Fruit fly (Drosophila melanogaster): ENCODE measurements around the gene CG16758.
A peak's percentile ranks its signal among the peaks of the same experiment; 100 is the strongest.

Gene CG16758

DNA sequence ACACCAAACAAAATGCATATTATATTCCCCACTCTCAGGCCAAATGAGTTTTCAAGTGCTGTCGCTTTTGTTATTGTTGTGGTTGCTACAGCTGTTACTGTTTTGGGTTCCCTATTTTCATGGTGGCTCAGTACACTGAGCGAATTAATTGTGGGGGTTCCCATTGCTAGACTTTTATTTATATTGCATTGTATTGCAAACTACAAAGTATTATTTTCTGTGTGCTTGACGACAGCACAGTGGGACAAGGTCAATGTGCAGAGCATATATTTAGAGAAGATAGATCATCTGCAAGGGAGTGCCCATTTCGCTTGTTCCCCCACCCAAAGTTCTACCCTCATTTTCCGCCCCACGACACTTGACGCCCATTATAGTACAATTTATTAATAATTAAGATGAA is 16.9 kb downstream of the CG16758 start:
- no peak for TF ChIP-seq rn (GFP tag; IDR thresholded peaks at IDR 0.05)
- no peak for TF ChIP-seq D1 (tag; optimal IDR thresholded peaks at IDR 0.05)
- TF ChIP-seq CG13204 (GFP tag; optimal IDR thresholded peaks at IDR 0.05) = no peak
- TF ChIP-seq CG9948 (tag; optimal IDR thresholded peaks at IDR 0.05) = peak; percentile 54
- peak; percentile 49 for TF ChIP-seq CG8301 (tag; optimal IDR thresholded peaks at IDR 0.05)
- peak; percentile 43 for TF ChIP-seq CG8159 (tag; optimal IDR thresholded peaks at IDR 0.05)
- peak; percentile 60 for TF ChIP-seq CG17806 (tag; optimal IDR thresholded peaks at IDR 0.05)
- peak; percentile 4 for TF ChIP-seq CG15710 (tag; optimal IDR thresholded peaks at IDR 0.05)
- no peak for TF ChIP-seq Snoo (tag; optimal IDR thresholded peaks at IDR 0.05)
- peak; percentile 65 for TF ChIP-seq Pif1B (GFP tag; optimal IDR thresholded peaks at IDR 0.05)
- peak; percentile 73 for TF ChIP-seq CG14655 (GFP tag; optimal IDR thresholded peaks at IDR 0.05)
- TF ChIP-seq CG34367 (tag; optimal IDR thresholded peaks at IDR 0.05) = peak; percentile 11
- TF ChIP-seq Pif1A (GFP tag; optimal IDR thresholded peaks at IDR 0.05) = peak; percentile 50
- TF ChIP-seq CG32121 (GFP tag; IDR thresholded peaks at IDR 0.05) = 0 out of 2 replicates have a peak, but pooled peaks have one; percentile 24

DNA sequence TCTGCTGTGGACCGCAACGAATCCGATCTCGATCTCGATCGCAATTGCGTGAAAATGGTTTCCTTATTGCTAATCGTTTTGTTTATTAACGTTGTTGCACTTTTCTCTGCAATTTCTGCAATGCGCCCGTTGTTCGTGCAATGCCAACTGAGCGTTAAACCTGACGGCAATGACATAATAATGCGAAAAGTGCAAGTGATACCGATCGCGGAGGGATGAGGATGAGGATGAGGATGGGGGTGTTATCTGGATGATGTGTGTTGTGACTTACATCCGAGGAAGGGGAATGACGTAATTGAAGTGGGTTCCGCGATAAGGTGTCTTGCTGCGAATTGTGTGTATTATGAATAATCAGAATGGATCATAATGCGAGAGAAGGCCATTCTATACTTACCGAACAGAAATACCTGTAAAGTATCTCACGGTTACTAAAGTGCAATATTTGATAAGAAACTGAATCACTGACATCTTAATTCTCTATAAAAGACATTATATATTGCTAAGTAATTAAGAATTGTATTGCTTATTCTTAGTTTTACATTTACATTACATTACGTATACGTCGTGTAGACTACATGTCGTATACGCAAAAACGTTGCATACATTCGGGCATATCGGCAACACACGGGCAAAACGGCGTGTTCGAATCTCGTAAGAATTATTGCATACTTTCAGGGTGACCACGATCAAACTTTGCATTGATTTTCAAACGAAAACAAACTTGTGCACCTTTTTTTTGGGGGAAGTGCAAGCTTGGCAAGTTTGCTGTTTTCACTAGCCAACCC is 17.9 kb downstream of the CG16758 start:
- TF ChIP-seq Pif1A (GFP tag; optimal IDR thresholded peaks at IDR 0.05) (no peak), Ets98B (GFP tag; IDR thresholded peaks at IDR 0.05) (no peak), CG10348 (GFP tag; IDR thresholded peaks at IDR 0.05) (no peak), CG14655 (GFP tag; optimal IDR thresholded peaks at IDR 0.05) (no peak), Pif1B (GFP tag; optimal IDR thresholded peaks at IDR 0.05) (no peak), CG9948 (tag; optimal IDR thresholded peaks at IDR 0.05) (no peak), CG4496 (GFP tag; IDR thresholded peaks at IDR 0.05) (no peak), D1 (tag; optimal IDR thresholded peaks at IDR 0.05) (no peak), CG8159 (tag; optimal IDR thresholded peaks at IDR 0.05) (no peak), gl (tag; optimal IDR thresholded peaks at IDR 0.05) (no peak), EcR (GFP tag; optimal IDR thresholded peaks at IDR 0.05) (no peak), CG17806 (tag; optimal IDR thresholded peaks at IDR 0.05) (no peak), Snoo (tag; optimal IDR thresholded peaks at IDR 0.05) (no peak), fd96Ca (GFP tag; IDR thresholded peaks at IDR 0.05) (no peak), CG32121 (GFP tag; IDR thresholded peaks at IDR 0.05) (no peak), CG12605 (GFP tag; IDR thresholded peaks at IDR 0.05) (no peak), CG34367 (tag; optimal IDR thresholded peaks at IDR 0.05) (no peak), CG8301 (tag; optimal IDR thresholded peaks at IDR 0.05) (no peak), CG15710 (tag; optimal IDR thresholded peaks at IDR 0.05) (no peak), rn (GFP tag; IDR thresholded peaks at IDR 0.05) (no peak)

DNA sequence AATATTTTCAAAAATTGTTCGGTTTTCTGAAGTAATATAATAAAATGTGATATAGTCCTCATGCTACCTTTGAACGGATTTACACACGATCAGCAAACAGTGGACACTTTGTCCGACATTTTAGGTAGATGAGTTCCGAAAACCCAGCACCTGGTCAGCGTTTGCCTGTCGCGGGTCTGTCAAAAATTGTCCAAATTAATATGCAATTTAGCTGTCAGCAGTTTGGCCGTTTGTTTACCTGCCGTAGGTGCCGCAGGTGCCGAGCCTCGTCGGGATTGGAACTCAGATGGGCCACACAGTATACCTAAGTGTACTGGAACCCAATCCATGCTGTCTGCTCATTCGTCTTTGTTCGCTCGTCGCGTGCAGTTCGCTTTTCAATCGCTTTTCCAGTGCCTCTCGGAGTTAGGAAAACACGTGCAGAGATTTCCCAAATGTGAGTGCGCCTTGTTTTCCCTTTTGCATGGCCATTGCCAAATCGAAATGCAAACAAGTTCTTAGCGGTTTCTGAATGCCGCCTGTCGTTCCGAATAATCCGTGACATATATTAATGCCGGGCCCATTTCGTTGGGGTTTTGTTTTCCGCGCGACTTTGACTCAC is 20.4 kb downstream of the CG16758 start:
- no peak for TF ChIP-seq CG4496 (GFP tag; IDR thresholded peaks at IDR 0.05)
- no peak for TF ChIP-seq Pif1B (GFP tag; optimal IDR thresholded peaks at IDR 0.05)
- no peak for TF ChIP-seq CG13204 (GFP tag; optimal IDR thresholded peaks at IDR 0.05)
- TF ChIP-seq CG15710 (tag; optimal IDR thresholded peaks at IDR 0.05) = no peak
- TF ChIP-seq CG17806 (tag; optimal IDR thresholded peaks at IDR 0.05) = no peak
- TF ChIP-seq Ets98B (GFP tag; IDR thresholded peaks at IDR 0.05) = no peak
- TF ChIP-seq CG8301 (tag; optimal IDR thresholded peaks at IDR 0.05) = no peak
- TF ChIP-seq CG9948 (tag; optimal IDR thresholded peaks at IDR 0.05) = no peak
- TF ChIP-seq Pif1A (GFP tag; optimal IDR thresholded peaks at IDR 0.05) = no peak
- no peak for TF ChIP-seq EcR (GFP tag; optimal IDR thresholded peaks at IDR 0.05)
- no peak for TF ChIP-seq CG14655 (GFP tag; optimal IDR thresholded peaks at IDR 0.05)
- no peak for TF ChIP-seq Snoo (tag; optimal IDR thresholded peaks at IDR 0.05)
- TF ChIP-seq CG8159 (tag; optimal IDR thresholded peaks at IDR 0.05) = no peak
- TF ChIP-seq rn (GFP tag; IDR thresholded peaks at IDR 0.05) = no peak
- no peak for TF ChIP-seq CG34367 (tag; optimal IDR thresholded peaks at IDR 0.05)
- TF ChIP-seq D1 (tag; optimal IDR thresholded peaks at IDR 0.05) = no peak

DNA sequence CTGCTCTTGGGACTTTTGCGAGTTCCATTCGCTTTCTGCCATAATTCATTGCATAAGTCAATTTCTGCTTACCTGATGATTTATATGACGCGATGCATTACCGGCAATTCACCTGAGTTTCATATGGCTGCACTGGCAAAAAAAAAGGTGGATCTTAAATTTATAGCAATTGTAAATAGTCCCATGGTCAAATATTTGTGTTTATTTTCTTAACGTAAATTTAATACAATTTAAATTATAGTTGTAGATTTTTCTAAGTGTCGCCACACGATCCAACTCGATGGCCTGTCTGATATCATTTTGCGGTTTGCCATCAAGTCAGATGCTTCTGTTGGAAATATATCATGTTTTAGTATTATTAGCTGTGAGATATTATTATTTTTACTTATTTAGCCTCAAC is 21.9 kb downstream of the CG16758 start:
- TF ChIP-seq Pif1B (GFP tag; optimal IDR thresholded peaks at IDR 0.05) = peak; percentile 64
- peak; percentile 25 for TF ChIP-seq CG14655 (GFP tag; optimal IDR thresholded peaks at IDR 0.05)
- TF ChIP-seq CG32121 (GFP tag; IDR thresholded peaks at IDR 0.05) = peak; percentile 26; the same call in 1 of the 2 replicates
- peak; percentile 51; the same call in 1 of the 2 replicates for TF ChIP-seq rn (GFP tag; IDR thresholded peaks at IDR 0.05)
- TF ChIP-seq CG15710 (tag; optimal IDR thresholded peaks at IDR 0.05) = peak; percentile 28
- TF ChIP-seq CG4496 (GFP tag; IDR thresholded peaks at IDR 0.05) = peak; percentile 49; the same call in 2 of the 3 replicates
- TF ChIP-seq CG10348 (GFP tag; IDR thresholded peaks at IDR 0.05) = no peak
- TF ChIP-seq CG34367 (tag; optimal IDR thresholded peaks at IDR 0.05) = no peak
- no peak for TF ChIP-seq CG13204 (GFP tag; optimal IDR thresholded peaks at IDR 0.05)
- TF ChIP-seq Pif1A (GFP tag; optimal IDR thresholded peaks at IDR 0.05) = peak; percentile 52
- TF ChIP-seq CG17806 (tag; optimal IDR thresholded peaks at IDR 0.05) = peak; percentile 50
- peak; percentile 38; the same call in 1 of the 2 replicates for TF ChIP-seq Ets98B (GFP tag; IDR thresholded peaks at IDR 0.05)
- TF ChIP-seq CG8301 (tag; optimal IDR thresholded peaks at IDR 0.05) = peak; percentile 18
- TF ChIP-seq Snoo (tag; optimal IDR thresholded peaks at IDR 0.05) = no peak
- no peak for TF ChIP-seq D1 (tag; optimal IDR thresholded peaks at IDR 0.05)
- TF ChIP-seq CG12605 (GFP tag; IDR thresholded peaks at IDR 0.05) = no peak
- peak; percentile 29 for TF ChIP-seq CG9948 (tag; optimal IDR thresholded peaks at IDR 0.05)
- TF ChIP-seq fd96Ca (GFP tag; IDR thresholded peaks at IDR 0.05) = peak; percentile 56; the same call in 1 of the 3 replicates
- no peak for TF ChIP-seq EcR (GFP tag; optimal IDR thresholded peaks at IDR 0.05)
- TF ChIP-seq CG8159 (tag; optimal IDR thresholded peaks at IDR 0.05) = peak; percentile 48
- no peak for TF ChIP-seq gl (tag; optimal IDR thresholded peaks at IDR 0.05)

DNA sequence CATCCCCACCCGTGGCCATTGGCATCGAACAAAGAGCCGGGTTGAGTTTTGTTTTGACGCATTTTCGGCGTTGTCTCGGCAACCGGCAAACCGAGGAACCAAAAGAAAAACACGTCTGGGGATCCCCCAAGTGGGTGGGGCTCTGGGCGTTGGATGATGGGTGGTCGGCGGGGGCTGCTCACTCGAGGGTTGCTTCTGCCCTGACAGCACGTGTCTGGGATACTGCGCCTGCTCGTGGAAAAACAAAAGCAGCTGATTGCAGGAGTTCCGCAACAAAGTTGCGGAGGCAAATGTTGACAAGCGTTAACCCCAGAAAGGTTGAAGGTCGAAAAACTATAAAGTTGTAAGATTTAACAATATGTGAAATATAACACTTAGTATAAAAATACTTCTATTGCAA is 22.9 kb downstream of the CG16758 start:
- TF ChIP-seq CG14655 (GFP tag; optimal IDR thresholded peaks at IDR 0.05) (no peak), rn (GFP tag; IDR thresholded peaks at IDR 0.05) (no peak), gl (tag; optimal IDR thresholded peaks at IDR 0.05) (no peak), Snoo (tag; optimal IDR thresholded peaks at IDR 0.05) (no peak), CG12605 (GFP tag; IDR thresholded peaks at IDR 0.05) (no peak), CG9948 (tag; optimal IDR thresholded peaks at IDR 0.05) (no peak), D1 (tag; optimal IDR thresholded peaks at IDR 0.05) (no peak), Pif1A (GFP tag; optimal IDR thresholded peaks at IDR 0.05) (no peak), CG17806 (tag; optimal IDR thresholded peaks at IDR 0.05) (no peak), CG34367 (tag; optimal IDR thresholded peaks at IDR 0.05) (no peak), CG15710 (tag; optimal IDR thresholded peaks at IDR 0.05) (no peak), CG8159 (tag; optimal IDR thresholded peaks at IDR 0.05) (no peak), CG4496 (GFP tag; IDR thresholded peaks at IDR 0.05) (no peak)
